Worm (Caenorhabditis elegans): ENCODE measurements around the gene C16C8.27.
A peak's percentile ranks its signal among the peaks of the same experiment; 100 is the strongest.

DNA sequence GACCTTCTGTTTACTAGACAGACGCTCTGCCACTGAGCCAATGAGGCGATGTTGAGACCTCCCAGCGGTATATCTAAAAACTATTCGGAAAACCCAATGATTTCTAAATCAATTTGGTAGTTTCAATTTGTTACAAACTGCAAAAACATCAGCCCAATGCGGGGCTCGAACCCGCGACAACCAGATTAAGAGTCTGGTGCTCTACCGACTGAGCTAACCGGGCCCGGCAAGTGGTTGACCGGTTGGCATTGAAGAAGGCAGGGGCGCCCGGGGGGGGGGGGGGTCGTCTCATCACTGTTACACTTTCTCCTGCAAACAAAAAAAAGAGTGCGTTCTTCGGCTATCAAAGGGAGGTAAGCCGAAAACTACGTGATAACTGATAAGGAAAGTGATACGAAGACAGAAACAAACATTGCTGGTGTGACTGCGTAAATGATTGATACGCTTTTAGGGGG lies 2.2 kb upstream of the C16C8.27 start:
- no peak for TF ChIP-seq mbf-1 (tag; optimal IDR thresholded peaks at IDR 0.05)
- no peak for TF ChIP-seq snpc-4 (tag; optimal IDR thresholded peaks at IDR 0.05)
- TF ChIP-seq unc-62 (GFP tag; optimal IDR thresholded peaks at IDR 0.05), result no peak
- TF ChIP-seq zag-1 (tag; optimal IDR thresholded peaks at IDR 0.05), result no peak
- peak; percentile 6 for TF ChIP-seq nhr-21 (tag; optimal IDR thresholded peaks at IDR 0.05)
- TF ChIP-seq ama-1 (optimal IDR thresholded peaks at IDR 0.05), result no peak
- TF ChIP-seq lsy-2 (tag; optimal IDR thresholded peaks at IDR 0.05), result no peak
- no peak for TF ChIP-seq aly-2 (tag; optimal IDR thresholded peaks at IDR 0.05)
- no peak for TF ChIP-seq nhr-11 (tag; optimal IDR thresholded peaks at IDR 0.05)
- TF ChIP-seq nhr-23 (tag; optimal IDR thresholded peaks at IDR 0.05), result no peak
- TF ChIP-seq ztf-11 (tag; optimal IDR thresholded peaks at IDR 0.05), result no peak
